Fruit fly (Drosophila melanogaster) whole organism, embryonic: ENCODE data around the gene CG6695.
A peak's percentile ranks its signal among the peaks of the same experiment; 100 is the strongest.

Experiments used
- B-H1 ChIP-seq: fragments of 200-800 bp; sonication (Bioruptor generic); IDR thresholded peaks from 3 replicates; pipeline ENCODE4 v1.3.6; 2022; ENCODE audit warnings: missing biosample characterization, missing genetic modification characterization
- C15 ChIP-seq: fragments of 200-800 bp; sonication (Bioruptor generic); IDR thresholded peaks from 3 replicates; pipeline ENCODE4 v1.3.6; 2022; ENCODE audit warnings: missing biosample characterization, missing genetic modification characterization
- CG10267 ChIP-seq: fragments of 200-800 bp; sonication (Bioruptor generic); optimal IDR thresholded peaks from 2 replicates; lab custom pipeline; 2018; ENCODE audit warnings: missing biosample characterization, mild to moderate bottlenecking, missing genetic modification characterization, moderate library complexity
- CG10274 ChIP-seq: fragments of 200-800 bp; sonication (Bioruptor generic); optimal IDR thresholded peaks from 3 replicates; lab custom pipeline; 2017; ENCODE audit warnings: missing biosample characterization, mild to moderate bottlenecking, missing genetic modification characterization
- CG11504 ChIP-seq: fragments of 200-800 bp; sonication (Bioruptor generic); optimal IDR thresholded peaks from 3 replicates; lab custom pipeline; 2019; ENCODE audit warnings: missing biosample characterization, mild to moderate bottlenecking, missing genetic modification characterization, moderate library complexity
- CG1233 ChIP-seq: fragments of 200-800 bp; sonication (Bioruptor generic); optimal IDR thresholded peaks from 4 replicates; lab custom pipeline; 2018; ENCODE audit warnings: missing biosample characterization, mild to moderate bottlenecking, missing genetic modification characterization
- CG13424 ChIP-seq: fragments of 200-800 bp; sonication (Bioruptor generic); optimal IDR thresholded peaks from 2 replicates; lab custom pipeline; 2019; ENCODE audit warnings: missing biosample characterization, mild to moderate bottlenecking, missing genetic modification characterization, moderate library complexity
- CG1603 ChIP-seq: fragments of 200-800 bp; sonication (Bioruptor generic); optimal IDR thresholded peaks from 2 replicates; lab custom pipeline; 2019; ENCODE audit warnings: missing biosample characterization, mild to moderate bottlenecking, missing genetic modification characterization, moderate library complexity
- CG1647 ChIP-seq: fragments of 200-800 bp; sonication (Bioruptor generic); optimal IDR thresholded peaks from 3 replicates; lab custom pipeline; 2016; ENCODE audit warnings: missing biosample characterization, missing genetic modification characterization
- CG17612 ChIP-seq: fragments of 200-800 bp; sonication (Bioruptor generic); IDR thresholded peaks from 2 replicates; pipeline ENCODE4 v1.3.6; 2022; ENCODE audit warnings: missing biosample characterization, missing genetic modification characterization
- CG1832 ChIP-seq: fragments of 200-800 bp; sonication (Bioruptor generic); optimal IDR thresholded peaks from 2 replicates; lab custom pipeline; 2017; ENCODE audit warnings: missing biosample characterization, mild to moderate bottlenecking, missing genetic modification characterization, inconsistent platforms
- CG2129 ChIP-seq: fragments of 200-800 bp; sonication (Bioruptor generic); IDR thresholded peaks from 2 replicates; pipeline ENCODE4 v1.3.6; 2022; ENCODE audit warnings: missing biosample characterization, missing genetic modification characterization; ENCODE audit not compliant: partially characterized antibody
- CG2199 ChIP-seq: fragments of 200-800 bp; sonication (Bioruptor generic); IDR thresholded peaks from 3 replicates; pipeline ENCODE4 v1.3.6; 2022; ENCODE audit warnings: missing biosample characterization, missing genetic modification characterization
- CG30403 ChIP-seq: fragments of 200-800 bp; sonication (Bioruptor generic); optimal IDR thresholded peaks from 3 replicates; lab custom pipeline; 2016; ENCODE audit warnings: missing biosample characterization, missing genetic modification characterization
- CG3065 ChIP-seq: fragments of 200-800 bp; sonication (Bioruptor generic); optimal IDR thresholded peaks from 2 replicates; lab custom pipeline; 2016; ENCODE audit warnings: missing biosample characterization, missing genetic modification characterization
- CG31388 ChIP-seq: fragments of 200-800 bp; sonication (Bioruptor generic); optimal IDR thresholded peaks from 2 replicates; lab custom pipeline; 2016; ENCODE audit warnings: missing biosample characterization, missing genetic modification characterization
- CG31441 ChIP-seq: fragments of 200-800 bp; sonication (Bioruptor generic); IDR thresholded peaks from 2 replicates; pipeline ENCODE4 v1.3.6; 2022; ENCODE audit warnings: missing biosample characterization, missing genetic modification characterization
- CG33557 ChIP-seq: fragments of 200-800 bp; sonication (Bioruptor generic); optimal IDR thresholded peaks from 2 replicates; lab custom pipeline; 2019; ENCODE audit warnings: missing biosample characterization, mild to moderate bottlenecking, missing genetic modification characterization, moderate library complexity
- CG5245 ChIP-seq: fragments of 200-800 bp; sonication (Bioruptor generic); optimal IDR thresholded peaks from 3 replicates; lab custom pipeline; 2016; ENCODE audit warnings: missing biosample characterization, missing genetic modification characterization
- CG6854 ChIP-seq: fragments of 200-800 bp; sonication (Bioruptor generic); optimal IDR thresholded peaks from 3 replicates; lab custom pipeline; 2017; ENCODE audit warnings: missing biosample characterization, mild to moderate bottlenecking, missing genetic modification characterization
- CG9727 ChIP-seq: fragments of 200-800 bp; sonication (Bioruptor generic); optimal IDR thresholded peaks from 3 replicates; lab custom pipeline; 2017; ENCODE audit warnings: missing biosample characterization, mild to moderate bottlenecking, missing genetic modification characterization
- Dad ChIP-seq: fragments of 200-800 bp; sonication (Bioruptor generic); optimal IDR thresholded peaks from 3 replicates; lab custom pipeline; 2016; ENCODE audit warnings: missing biosample characterization, missing genetic modification characterization
- Ets65A ChIP-seq: fragments of 200-800 bp; sonication (Bioruptor generic); peaks from one replicate; lab custom pipeline; 2016; ENCODE audit warnings: missing biosample characterization, missing genetic modification characterization
- Fer3 ChIP-seq: fragments of 200-800 bp; sonication (Bioruptor generic); optimal IDR thresholded peaks from 2 replicates; lab custom pipeline; 2018; ENCODE audit warnings: missing biosample characterization, mild to moderate bottlenecking, missing genetic modification characterization, moderate library complexity
- HHEX ChIP-seq: fragments of 200-800 bp; sonication (Bioruptor generic); optimal IDR thresholded peaks from 3 replicates; lab custom pipeline; 2017; ENCODE audit warnings: missing biosample characterization, mild to moderate bottlenecking, missing genetic modification characterization, missing genetic modification reagents
- HLH3B ChIP-seq: fragments of 200-800 bp; sonication (Bioruptor generic); IDR thresholded peaks from 2 replicates; pipeline ENCODE4 v1.3.6; 2022; ENCODE audit warnings: missing biosample characterization, missing genetic modification characterization
- HmgD ChIP-seq: fragments of 200-800 bp; sonication (Bioruptor generic); optimal IDR thresholded peaks from 3 replicates; lab custom pipeline; 2016; ENCODE audit warnings: missing biosample characterization, missing genetic modification characterization
- Hr3 ChIP-seq: fragments of 200-800 bp; sonication (Bioruptor generic); optimal IDR thresholded peaks from 3 replicates; lab custom pipeline; 2016; ENCODE audit warnings: missing biosample characterization, missing genetic modification characterization
- Hsf ChIP-seq: fragments of 200-800 bp; sonication (Bioruptor generic); optimal IDR thresholded peaks from 3 replicates; lab custom pipeline; 2016; ENCODE audit warnings: missing biosample characterization, missing genetic modification characterization
- Max ChIP-seq: fragments of 200-800 bp; sonication (Bioruptor generic); optimal IDR thresholded peaks from 2 replicates; lab custom pipeline; 2016; ENCODE audit warnings: missing biosample characterization, mild to moderate bottlenecking, missing genetic modification characterization
- Med ChIP-seq: fragments of 200-800 bp; sonication (Bioruptor generic); peaks from one replicate; lab custom pipeline; 2016; ENCODE audit warnings: missing biosample characterization, missing genetic modification characterization, mild to moderate bottlenecking, inconsistent platforms, moderate library complexity
- Sin3A ChIP-seq: fragments of >200 bp; optimal IDR thresholded peaks from 2 replicates; lab custom pipeline; 2018
- br ChIP-seq: fragments of >200 bp; optimal IDR thresholded peaks from 2 replicates; lab custom pipeline; 2017
- fu2 ChIP-seq: fragments of 200-800 bp; sonication (Bioruptor generic); optimal IDR thresholded peaks from 2 replicates; lab custom pipeline; 2016; ENCODE audit warnings: missing biosample characterization, missing genetic modification characterization
- gcm ChIP-seq: fragments of 200-800 bp; sonication (Bioruptor generic); optimal IDR thresholded peaks from 2 replicates; lab custom pipeline; 2019; ENCODE audit warnings: missing biosample characterization, mild to moderate bottlenecking, missing genetic modification characterization, moderate library complexity
- gt ChIP-seq: fragments of 200-800 bp; sonication (Bioruptor generic); IDR thresholded peaks from 2 replicates; pipeline ENCODE4 v1.3.6; 2022; ENCODE audit warnings: missing biosample characterization, missing genetic modification characterization
- h ChIP-seq: fragments of >200 bp; optimal IDR thresholded peaks from 2 replicates; lab custom pipeline; 2017
- knrl ChIP-seq: fragments of 200-800 bp; sonication (Bioruptor generic); IDR thresholded peaks from 3 replicates; pipeline ENCODE4 v1.3.6; 2022; ENCODE audit warnings: missing biosample characterization, missing genetic modification characterization; ENCODE audit not compliant: partially characterized antibody
- lmd ChIP-seq: fragments of 200-800 bp; sonication (Bioruptor generic); IDR thresholded peaks from 2 replicates; pipeline ENCODE4 v1.3.6; 2022; ENCODE audit warnings: missing biosample characterization, missing genetic modification characterization
- mirr ChIP-seq: fragments of 200-800 bp; sonication (Bioruptor generic); optimal IDR thresholded peaks from 3 replicates; lab custom pipeline; 2018; ENCODE audit warnings: missing biosample characterization, mild to moderate bottlenecking, missing genetic modification characterization
- org-1 ChIP-seq: fragments of 200-800 bp; sonication (Bioruptor generic); optimal IDR thresholded peaks from 2 replicates; lab custom pipeline; 2017; ENCODE audit warnings: missing biosample characterization, missing genetic modification characterization
- pho ChIP-seq: fragments of 200-800 bp; sonication (Bioruptor generic); optimal IDR thresholded peaks from 2 replicates; lab custom pipeline; 2016; ENCODE audit warnings: missing biosample characterization, missing genetic modification characterization
- schlank ChIP-seq: fragments of 200-800 bp; sonication (Bioruptor generic); optimal IDR thresholded peaks from 2 replicates; lab custom pipeline; 2018; ENCODE audit warnings: missing biosample characterization, mild to moderate bottlenecking, missing genetic modification characterization
- sd ChIP-seq: fragments of 200-800 bp; sonication (Bioruptor generic); optimal IDR thresholded peaks from 3 replicates; lab custom pipeline; 2018; ENCODE audit warnings: missing biosample characterization, mild to moderate bottlenecking, missing genetic modification characterization, moderate library complexity
- sens ChIP-seq: fragments of 200-800 bp; sonication (Bioruptor generic); peaks from one replicate; lab custom pipeline; 2016; ENCODE audit warnings: missing biosample characterization, missing genetic modification characterization
- seq ChIP-seq: fragments of 200-800 bp; sonication (Bioruptor generic); IDR thresholded peaks from 2 replicates; pipeline ENCODE4 v1.3.6; 2022; ENCODE audit warnings: missing biosample characterization, missing genetic modification characterization
- slou ChIP-seq: fragments of 200-800 bp; sonication (Bioruptor generic); optimal IDR thresholded peaks from 3 replicates; lab custom pipeline; 2016; ENCODE audit warnings: missing biosample characterization, missing genetic modification characterization
- sqz ChIP-seq: fragments of 200-800 bp; sonication (Bioruptor generic); optimal IDR thresholded peaks from 3 replicates; lab custom pipeline; 2018; ENCODE audit warnings: missing biosample characterization, mild to moderate bottlenecking, missing genetic modification characterization
- tap ChIP-seq: fragments of 200-800 bp; optimal IDR thresholded peaks from 3 replicates; lab custom pipeline; 2019; ENCODE audit warnings: missing biosample characterization, mild to moderate bottlenecking, missing genetic modification characterization, moderate library complexity
- tup ChIP-seq: fragments of 200-800 bp; sonication (Bioruptor generic); optimal IDR thresholded peaks from 2 replicates; lab custom pipeline; 2016; ENCODE audit warnings: missing biosample characterization, mild to moderate bottlenecking, missing genetic modification characterization, moderate library complexity
- vfl ChIP-seq: fragments of 200-800 bp; sonication (Bioruptor generic); optimal IDR thresholded peaks from 2 replicates; lab custom pipeline; 2016; ENCODE audit warnings: missing biosample characterization, missing genetic modification characterization
- zen ChIP-seq: fragments of 200-800 bp; sonication (Bioruptor generic); optimal IDR thresholded peaks from 3 replicates; lab custom pipeline; 2018; ENCODE audit warnings: missing biosample characterization, mild to moderate bottlenecking, missing genetic modification characterization, moderate library complexity

Gene CG6695

DNA sequence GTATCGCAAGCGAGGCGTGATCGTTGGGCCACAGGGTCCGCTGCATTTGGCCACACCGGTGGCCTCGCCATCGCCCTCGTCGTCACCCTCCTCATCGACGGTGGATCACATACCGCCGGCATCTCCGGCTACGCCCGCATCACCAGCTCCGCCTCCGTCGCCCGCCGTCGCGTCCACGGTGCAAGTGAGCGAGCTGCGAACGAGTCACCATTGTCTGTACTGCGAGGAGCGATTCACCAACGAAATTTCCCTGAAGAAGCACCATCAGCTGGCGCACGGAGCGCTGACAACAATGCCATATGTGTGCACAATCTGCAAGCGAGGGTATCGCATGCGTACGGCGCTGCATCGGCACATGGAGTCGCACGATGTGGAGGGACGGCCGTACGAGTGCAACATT, 34.4 kb upstream of the CG6695 start:
- TF ChIP-seq HLH3B (GFP tag; lab: Robert Waterston, UW): 0 out of 2 replicates have a peak, but pooled peaks have one; percentile 4
- TF ChIP-seq sens (GFP tag; lab: Kevin White, UChicago): peak; percentile 33
- peak; percentile 75 for TF ChIP-seq gcm (GFP tag; lab: Kevin White, UChicago)
- TF ChIP-seq knrl (GFP tag; lab: Robert Waterston, UW): 0 out of 3 replicates have a peak, but pooled peaks have one; percentile 15
- TF ChIP-seq seq (GFP tag; lab: Robert Waterston, UW): 0 out of 2 replicates have a peak, but pooled peaks have one; percentile 10
- no peak for TF ChIP-seq CG1647 (GFP tag; lab: Kevin White, UChicago)
- TF ChIP-seq CG1832 (GFP tag; lab: Kevin White, UChicago): peak; percentile 4
- no peak for TF ChIP-seq HHEX (GFP tag; lab: Kevin White, UChicago)
- peak; percentile 44; the same call in 1 of the 3 replicates for TF ChIP-seq CG2199 (GFP tag; lab: Robert Waterston, UW)
- TF ChIP-seq Med (GFP tag; lab: Kevin White, UChicago): peak; percentile 53

DNA sequence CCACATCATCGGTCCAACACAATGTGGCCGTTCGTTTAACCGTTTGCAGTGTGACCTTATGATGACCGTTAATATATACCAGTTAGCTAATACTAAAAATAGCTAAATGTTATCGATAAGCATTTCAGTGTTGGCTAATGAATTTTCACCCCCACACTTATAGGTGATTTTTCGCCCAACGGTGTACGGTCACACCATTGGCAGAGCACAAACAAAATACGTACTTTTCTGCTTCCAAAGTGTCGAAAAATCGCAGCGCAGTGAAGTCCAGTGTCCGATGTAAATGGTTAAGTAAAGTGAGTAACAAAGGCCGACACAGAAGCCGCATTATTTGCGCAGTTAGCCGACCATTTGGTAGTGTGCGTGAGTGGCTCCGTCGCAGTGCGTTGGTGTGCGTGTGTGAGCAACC, 29.4 kb upstream of the CG6695 start, which contains the start of the genes Syx18 and atl:
Gene Syx18 (minus strand): TSS at position 46 of the 409 bp plus-strand sequence.
Gene atl (plus strand): TSS at position 155 of the 409 bp plus-strand sequence.
- TF ChIP-seq CG31388 (GFP tag; lab: Kevin White, UChicago) (no peak), CG10267 (tag; lab: Kevin White, UChicago) (peak; percentile 98), CG11504 (tag; lab: Kevin White, UChicago) (no peak), sd (tag; lab: Kevin White, UChicago) (no peak), CG1603 (tag; lab: Kevin White, UChicago) (peak; percentile 90), CG3065 (GFP tag; lab: Kevin White, UChicago) (no peak), CG6854 (GFP tag; lab: Kevin White, UChicago) (no peak), Sin3A (peak; percentile 78), CG30403 (no peak), B-H1 (GFP tag; lab: Robert Waterston, UW) (no peak), vfl (peak; percentile 27), CG5245 (GFP tag; lab: Kevin White, UChicago) (no peak), Hsf (GFP tag; lab: Kevin White, UChicago) (no peak), CG10274 (GFP tag; lab: Kevin White, UChicago) (no peak), Max (GFP tag; lab: Kevin White, UChicago) (peak; percentile 3), slou (GFP tag; lab: Kevin White, UChicago) (no peak), br (no peak), h (lab: Kevin White, UChicago) (no peak), Fer3 (tag; lab: Kevin White, UChicago) (no peak), sqz (GFP tag; lab: Kevin White, UChicago) (no peak), CG33557 (GFP tag; lab: Kevin White, UChicago) (no peak), fu2 (GFP tag; lab: Kevin White, UChicago) (no peak), zen (peak; percentile 58), lmd (no peak), CG13424 (tag; lab: Kevin White, UChicago) (no peak), Hr3 (GFP tag; lab: Kevin White, UChicago) (no peak), CG9727 (GFP tag; lab: Kevin White, UChicago) (no peak), CG31441 (GFP tag; lab: Robert Waterston, UW) (no peak; the same call in 1 of the 2 replicates), Ets65A (peak; percentile 90), tap (no peak), gt (GFP tag; lab: Robert Waterston, UW) (no peak), tup (no peak), C15 (GFP tag; lab: Robert Waterston, UW) (no peak), CG1233 (GFP tag; lab: Kevin White, UChicago) (no peak), schlank (tag; lab: Kevin White, UChicago) (no peak), org-1 (no peak), HmgD (GFP tag; lab: Kevin White, UChicago) (peak; percentile 42), mirr (GFP tag; lab: Kevin White, UChicago) (peak; percentile 13), CG17612 (no peak), CG2129 (GFP tag; lab: Robert Waterston, UW) (no peak), pho (no peak), Dad (no peak)
